Worm (Caenorhabditis elegans) whole organism, L4 larva: ENCODE measurements around the gene gcy-12.

Experiments
- ama-1 ChIP-seq: fragments of 150-350 bp; optimal IDR thresholded peaks from 2 replicates; lab custom pipeline; 2014; ENCODE audit warnings: inconsistent platforms, mixed read lengths
- attf-4 ChIP-seq: sonication (generic microtip); optimal IDR thresholded peaks from 3 replicates; lab custom pipeline; 2017; ENCODE audit warnings: missing biosample characterization, missing genetic modification characterization
- daf-16 ChIP-seq, 3 experiments: sonication (generic microtip); optimal IDR thresholded peaks; 2 replicates each; lab custom pipeline; 2016 to 2017; ENCODE audit warnings: missing genetic modification characterization in 3 of 3, missing genetic modification reagents in 3 of 3, mild to moderate bottlenecking in 2 of 3, missing compliant biosample characterization in 2 of 3, missing biosample characterization in 1 of 3, moderate library complexity in 1 of 3
- dmd-8 ChIP-seq: fragments of 200-800 bp; sonication (Bioruptor generic); IDR thresholded peaks from 2 replicates; pipeline ENCODE4 v1.3.6; 2022; ENCODE audit warnings: missing genetic modification characterization, missing compliant biosample characterization
- jun-1 ChIP-seq: fragments of 150-350 bp; optimal IDR thresholded peaks from 2 replicates; lab custom pipeline; 2014; ENCODE audit warnings: missing biosample characterization, missing genetic modification reagents, missing genetic modification characterization
- lin-29 ChIP-seq: fragments of 200-800 bp; sonication (Bioruptor generic); IDR thresholded peaks from 2 replicates; pipeline ENCODE4 v1.3.6; 2022; ENCODE audit warnings: missing genetic modification reagents, missing genetic modification characterization, missing compliant biosample characterization
- lin-39 ChIP-seq: fragments of 150-350 bp; optimal IDR thresholded peaks from 2 replicates; lab custom pipeline; 2014; ENCODE audit warnings: missing biosample characterization, missing genetic modification reagents, missing genetic modification characterization
- mdl-1 ChIP-seq, 2 experiments: fragments of 150-350 bp in 1 of 2; sonication (generic microtip) in 1 of 2; optimal IDR thresholded peaks; 2 replicates each; lab custom pipeline; 2014 to 2017; ENCODE audit warnings: missing biosample characterization in 2 of 2, missing genetic modification characterization in 2 of 2
- nhr-28 ChIP-seq: fragments of 150-350 bp; optimal IDR thresholded peaks from 2 replicates; lab custom pipeline; 2014; ENCODE audit warnings: missing biosample characterization, missing genetic modification characterization
- nhr-76 ChIP-seq: fragments of 150-350 bp; optimal IDR thresholded peaks from 2 replicates; lab custom pipeline; 2014; ENCODE audit warnings: missing biosample characterization, missing genetic modification characterization
- ztf-11 ChIP-seq: fragments of 150-350 bp; optimal IDR thresholded peaks from 2 replicates; lab custom pipeline; 2014; ENCODE audit warnings: missing biosample characterization, missing genetic modification characterization

DNA sequence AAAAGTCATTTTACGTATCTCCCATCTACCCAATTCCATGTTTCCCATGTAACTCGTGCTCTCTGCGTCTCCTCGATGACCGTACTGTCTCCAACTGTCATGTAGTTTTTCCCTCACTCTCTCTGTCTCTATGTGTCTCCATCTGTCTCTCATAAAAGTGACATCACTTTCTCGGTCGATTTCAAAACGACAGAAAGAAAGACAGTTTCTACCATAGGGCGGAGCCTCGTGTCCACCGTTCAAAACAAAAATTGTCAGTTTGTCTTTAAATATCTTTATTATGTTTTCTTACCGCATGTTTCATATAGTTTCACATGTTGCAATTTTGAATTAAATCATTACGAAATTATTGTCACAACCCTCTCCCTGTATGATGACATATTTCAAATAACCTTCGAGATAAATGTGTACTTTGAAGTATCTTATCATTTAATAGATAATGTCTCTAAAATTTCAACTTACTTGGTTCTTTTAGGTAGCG lies 18.4 kb downstream of the gcy-12 start:
- TF ChIP-seq ama-1 (lab: Kevin White, UChicago) (no peak), mdl-1 (tag; optimal IDR thresholded peaks at IDR 0.05; lab: Kevin White, UChicago) (peak; percentile 74 to 92), nhr-76 (tag; lab: Kevin White, UChicago) (peak; percentile 41), ztf-11 (tag; lab: Kevin White, UChicago) (no peak), lin-29 (GFP tag; lab: Robert Waterston, UW) (no peak), daf-16 (GFP tag; optimal IDR thresholded peaks at IDR 0.05; lab: Kevin White, UChicago) (peak in 1 of 2 experiments; percentile 39), daf-16 (tag; optimal IDR thresholded peaks at IDR 0.05; lab: Kevin White, UChicago) (peak; percentile 23), nhr-28 (tag; lab: Kevin White, UChicago) (peak; percentile 88), dmd-8 (GFP tag; lab: Robert Waterston, UW) (no peak), lin-39 (tag; lab: Kevin White, UChicago) (no peak), jun-1 (tag; lab: Kevin White, UChicago) (peak; percentile 72), attf-4 (tag; lab: Kevin White, UChicago) (no peak)
